Worm (Caenorhabditis elegans): ENCODE data around the gene mak-1.
A peak's percentile ranks its signal among the peaks of the same experiment; 100 is the strongest.

mak-1 gene

DNA sequence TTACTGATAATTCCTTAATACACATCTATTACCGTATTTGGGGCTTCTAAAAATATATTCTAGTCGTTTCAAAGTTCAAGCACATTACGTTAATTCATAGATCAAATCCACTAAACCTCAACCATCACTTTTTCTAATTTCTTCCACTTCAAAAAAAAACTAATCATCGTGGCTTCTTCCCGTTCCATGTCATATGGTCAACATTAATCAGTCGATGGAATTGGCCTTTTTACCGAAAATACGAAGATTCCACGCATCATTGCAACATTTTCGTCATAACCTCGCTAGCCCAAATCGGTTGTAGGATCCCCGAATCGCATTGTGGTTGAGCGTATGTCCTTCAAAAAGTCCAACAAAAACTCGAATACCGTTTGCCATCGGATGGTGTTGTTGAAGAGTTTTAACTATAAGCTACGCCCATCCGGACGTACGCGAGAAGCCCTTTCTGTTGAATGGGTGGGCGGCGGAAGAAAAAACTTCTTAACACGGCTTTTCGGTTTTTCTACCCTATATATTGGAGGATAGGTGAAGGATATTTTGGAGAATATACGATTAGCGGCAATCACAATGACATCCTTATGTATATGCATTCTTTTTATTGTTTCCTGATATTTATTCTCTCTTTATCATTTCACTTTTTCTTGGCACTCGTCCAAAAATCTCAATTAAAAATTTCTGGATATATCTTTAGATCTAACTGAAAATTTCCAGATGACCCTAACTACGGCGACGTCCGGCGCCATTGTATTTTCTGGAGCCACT is 11.4 kb upstream of the mak-1 start, which contains the start of gene rol-6:
rol-6 (plus strand) TSS at position 712 of the 762 bp plus-strand sequence.
- peak; percentile 68 for TF ChIP-seq nhr-43 (tag; optimal IDR thresholded peaks at IDR 0.05; ENCODE audit: poor library complexity, severe bottlenecking)
- TF ChIP-seq eor-1 (tag; optimal IDR thresholded peaks at IDR 0.05): no peak

DNA sequence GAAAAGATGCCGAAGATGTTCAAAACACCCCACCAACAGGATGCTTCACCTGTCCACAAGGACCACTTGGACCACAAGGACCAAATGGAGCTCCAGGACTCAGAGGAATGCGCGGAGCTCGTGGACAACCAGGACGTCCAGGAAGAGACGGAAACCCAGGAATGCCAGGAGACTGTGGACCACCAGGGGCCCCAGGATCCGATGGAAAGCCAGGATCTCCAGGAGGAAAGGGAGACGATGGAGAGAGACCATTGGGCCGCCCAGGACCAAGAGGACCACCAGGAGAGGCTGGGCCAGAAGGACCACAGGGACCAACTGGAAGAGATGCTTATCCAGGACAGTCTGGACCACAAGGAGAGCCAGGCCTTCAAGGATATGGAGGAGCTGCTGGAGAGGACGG is 10.2 kb upstream of the mak-1 start:
- no peak for TF ChIP-seq ama-1 (optimal IDR thresholded peaks at IDR 0.05)
- TF ChIP-seq jun-1 (tag; optimal IDR thresholded peaks at IDR 0.05): no peak
- TF ChIP-seq nhr-11 (tag; optimal IDR thresholded peaks at IDR 0.05): no peak
- TF ChIP-seq fos-1 (tag; optimal IDR thresholded peaks at IDR 0.05): no peak
- TF ChIP-seq fkh-2 (tag; optimal IDR thresholded peaks at IDR 0.05): no peak
- no peak for TF ChIP-seq R02D3.7 (tag; optimal IDR thresholded peaks at IDR 0.05)
- no peak for TF ChIP-seq snpc-4 (tag; optimal IDR thresholded peaks at IDR 0.05)
- no peak for TF ChIP-seq ceh-9 (tag; optimal IDR thresholded peaks at IDR 0.05)
- no peak for TF ChIP-seq aly-2 (tag; optimal IDR thresholded peaks at IDR 0.05)
- TF ChIP-seq eor-1 (tag; optimal IDR thresholded peaks at IDR 0.05): no peak
- no peak for TF ChIP-seq mdl-1 (tag; optimal IDR thresholded peaks at IDR 0.05)
- TF ChIP-seq nhr-237 (tag; optimal IDR thresholded peaks at IDR 0.05): no peak

DNA sequence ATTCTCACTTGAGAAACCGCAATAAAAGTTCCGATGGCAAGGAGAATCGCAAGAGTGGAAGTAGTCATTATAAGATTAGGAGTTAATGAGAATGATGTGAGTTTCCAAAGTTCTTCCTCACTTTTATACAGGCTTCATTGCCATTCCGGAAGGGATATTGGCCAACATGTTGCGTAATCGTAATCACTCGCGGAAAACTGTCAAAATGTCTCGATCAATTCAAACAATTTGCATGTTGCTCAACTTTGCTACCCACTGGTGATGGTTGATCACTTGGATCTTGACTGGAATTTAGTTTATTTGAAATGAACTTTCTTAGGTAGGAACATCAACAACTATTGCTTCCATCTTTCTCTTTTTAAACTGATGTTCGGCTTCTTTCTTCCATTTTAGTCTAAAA is 6.4 kb upstream of the mak-1 start, which contains the start of gene idpb-4:
idpb-4 (minus strand) TSS at position 101 of the 400 bp plus-strand sequence.
- TF ChIP-seq unc-62 (GFP tag; optimal IDR thresholded peaks at IDR 0.05): no peak
- no peak for TF ChIP-seq egl-27 (tag; optimal IDR thresholded peaks at IDR 0.05)
- no peak for TF ChIP-seq fos-1 (tag; optimal IDR thresholded peaks at IDR 0.05)
- TF ChIP-seq tbx-2 (tag; optimal IDR thresholded peaks at IDR 0.05): no peak
- TF ChIP-seq ceh-9 (tag; optimal IDR thresholded peaks at IDR 0.05): no peak
- TF ChIP-seq elt-1 (tag; optimal IDR thresholded peaks at IDR 0.05): no peak
- TF ChIP-seq nhr-25 (tag; optimal IDR thresholded peaks at IDR 0.05): no peak
- TF ChIP-seq eor-1 (tag; optimal IDR thresholded peaks at IDR 0.05): no peak
- no peak for TF ChIP-seq mml-1 (tag; optimal IDR thresholded peaks at IDR 0.05)
- no peak for TF ChIP-seq ZK546.5 (tag; optimal IDR thresholded peaks at IDR 0.05)
- no peak for TF ChIP-seq nhr-237 (tag; optimal IDR thresholded peaks at IDR 0.05)
- TF ChIP-seq mdl-1 (tag; optimal IDR thresholded peaks at IDR 0.05): no peak
- no peak for TF ChIP-seq daf-12 (tag; optimal IDR thresholded peaks at IDR 0.05)
- TF ChIP-seq pha-4 (tag; optimal IDR thresholded peaks at IDR 0.05): no peak
- no peak for TF ChIP-seq ceh-16 (tag; optimal IDR thresholded peaks at IDR 0.05)

DNA sequence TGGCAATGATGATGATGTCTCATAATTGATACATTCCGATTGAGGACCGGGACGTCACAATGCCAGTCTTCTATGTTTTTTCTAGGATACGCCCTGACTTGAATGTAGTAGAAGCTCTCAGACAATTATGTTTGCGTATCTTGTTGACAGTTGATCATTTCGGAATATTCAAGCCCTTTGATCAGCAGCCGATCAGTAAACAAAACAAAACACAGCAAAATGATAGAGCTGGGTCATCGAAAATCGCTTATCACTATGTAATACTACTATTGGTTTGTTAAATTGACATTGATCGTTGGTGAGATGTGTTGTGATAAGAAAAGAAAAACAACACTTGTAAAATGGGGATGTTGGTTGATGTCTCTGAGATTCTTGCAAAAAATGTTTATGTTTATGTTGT is 5.6 kb upstream of the mak-1 start:
- TF ChIP-seq elt-2 (tag; optimal IDR thresholded peaks at IDR 0.05) (peak; percentile 7), ztf-11 (tag; optimal IDR thresholded peaks at IDR 0.05) (no peak)

DNA sequence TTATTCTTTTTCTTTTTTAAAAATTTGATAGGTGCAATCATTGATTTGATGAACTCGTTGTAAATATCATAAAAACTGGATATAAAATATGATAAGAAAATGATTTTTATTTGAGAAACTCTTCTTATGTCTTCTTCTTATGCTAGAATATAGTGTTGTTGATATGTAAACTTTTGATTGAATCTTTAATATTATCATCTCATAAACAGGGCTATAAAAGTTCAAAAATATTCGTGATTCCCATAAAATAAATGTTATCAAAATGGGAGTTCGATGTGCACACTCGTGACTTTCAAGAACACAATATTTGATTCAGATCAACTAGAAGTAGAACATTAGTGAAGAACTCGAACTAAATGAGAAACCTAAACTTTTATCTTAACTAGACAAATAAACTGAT is 4.9 kb upstream of the mak-1 start:
- peak; percentile 89 for TF ChIP-seq elt-2 (tag; optimal IDR thresholded peaks at IDR 0.05)
- TF ChIP-seq elt-3 (tag; optimal IDR thresholded peaks at IDR 0.05): no peak
- TF ChIP-seq pha-4 (tag; optimal IDR thresholded peaks at IDR 0.05): peak; percentile 52
- TF ChIP-seq pqm-1 (tag; optimal IDR thresholded peaks at IDR 0.05): peak; percentile 80
- TF ChIP-seq jun-1 (tag; optimal IDR thresholded peaks at IDR 0.05): peak; percentile 47
- TF ChIP-seq nhr-76 (tag; optimal IDR thresholded peaks at IDR 0.05): no peak

DNA sequence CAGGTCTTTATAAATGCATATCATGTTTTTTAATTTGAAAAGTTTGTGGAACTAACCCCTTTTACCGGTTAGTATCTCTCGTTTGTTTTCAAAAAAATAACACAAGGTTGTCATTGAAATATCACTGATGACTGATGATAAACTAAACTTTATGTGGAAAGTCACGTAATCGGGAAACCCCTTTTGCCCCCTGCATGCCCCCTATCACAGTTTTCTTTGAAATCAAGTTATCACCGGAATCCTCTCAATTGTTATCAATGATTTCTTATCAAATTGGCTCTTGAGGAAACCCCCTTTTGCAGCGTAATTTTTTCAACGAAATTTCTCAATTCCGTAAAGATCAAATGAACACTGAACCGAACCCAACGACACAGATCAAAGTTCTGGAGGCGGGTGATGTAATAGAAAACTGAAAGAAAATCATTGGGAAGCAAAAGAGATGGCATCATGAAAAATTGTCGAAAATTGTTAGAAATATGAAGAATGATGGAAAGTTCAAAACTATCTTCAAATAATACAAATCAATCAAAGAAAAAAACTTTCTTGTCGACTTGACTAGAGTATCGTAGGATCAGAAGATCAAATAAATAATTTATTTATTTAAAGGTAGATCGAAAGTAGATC is 3.4 kb upstream of the mak-1 start:
- TF ChIP-seq mdl-1 (tag; optimal IDR thresholded peaks at IDR 0.05) (peak; percentile 39), ceh-28 (tag; optimal IDR thresholded peaks at IDR 0.05) (no peak), nhr-76 (tag; optimal IDR thresholded peaks at IDR 0.05) (no peak), pqm-1 (tag; optimal IDR thresholded peaks at IDR 0.05) (peak; percentile 88), ceh-82 (tag; optimal IDR thresholded peaks at IDR 0.05) (no peak), ZK546.5 (tag; optimal IDR thresholded peaks at IDR 0.05) (no peak), zag-1 (tag; optimal IDR thresholded peaks at IDR 0.05) (no peak), nhr-77 (tag; optimal IDR thresholded peaks at IDR 0.05) (no peak), lin-39 (tag; optimal IDR thresholded peaks at IDR 0.05) (no peak), jun-1 (tag; optimal IDR thresholded peaks at IDR 0.05) (peak; percentile 67), ceh-16 (tag; optimal IDR thresholded peaks at IDR 0.05) (no peak), ztf-11 (tag; optimal IDR thresholded peaks at IDR 0.05) (no peak), daf-12 (tag; optimal IDR thresholded peaks at IDR 0.05) (no peak), hmg-11 (tag; optimal IDR thresholded peaks at IDR 0.05) (no peak), egl-27 (tag; optimal IDR thresholded peaks at IDR 0.05) (no peak), R02D3.7 (tag; optimal IDR thresholded peaks at IDR 0.05) (peak; percentile 7), fkh-2 (tag; optimal IDR thresholded peaks at IDR 0.05) (no peak), fos-1 (tag; optimal IDR thresholded peaks at IDR 0.05) (peak; percentile 66), nhr-12 (tag; optimal IDR thresholded peaks at IDR 0.05) (no peak), nhr-67 (tag; optimal IDR thresholded peaks at IDR 0.05) (no peak), nhr-11 (tag; optimal IDR thresholded peaks at IDR 0.05) (no peak), elt-2 (tag; optimal IDR thresholded peaks at IDR 0.05) (peak; percentile 95), elt-3 (tag; optimal IDR thresholded peaks at IDR 0.05) (peak; percentile 42 to 91 (median 87)), lsy-12 (tag; optimal IDR thresholded peaks at IDR 0.05) (no peak), snpc-4 (tag; optimal IDR thresholded peaks at IDR 0.05) (no peak), pha-4 (tag; optimal IDR thresholded peaks at IDR 0.05) (no peak), nhr-43 (tag; optimal IDR thresholded peaks at IDR 0.05; ENCODE audit: poor library complexity, severe bottlenecking) (peak; percentile 65), ztf-4 (tag; optimal IDR thresholded peaks at IDR 0.05) (no peak), nhr-237 (tag; optimal IDR thresholded peaks at IDR 0.05) (no peak), aly-2 (tag; optimal IDR thresholded peaks at IDR 0.05) (no peak), ama-1 (optimal IDR thresholded peaks at IDR 0.05) (no peak)

Measured in whole organism, L3 larva.